Worm (Caenorhabditis elegans): ENCODE results near the gene tag-77.
A peak's percentile ranks its signal among the peaks of the same experiment; 100 is the strongest.

The tag-77 gene

ce11 chrIV:8510534-8510933, at the start of gene tag-77:
Gene tag-77 (minus strand): TSS chrIV:8510548.
- TF ChIP-seq elt-1 (tag; optimal IDR thresholded peaks at IDR 0.05; ENCODE audit: borderline replicate concordance, insufficient read depth) (no peak), zip-8 (tag; optimal IDR thresholded peaks at IDR 0.05) (no peak), ceh-83 (GFP tag; optimal IDR thresholded peaks at IDR 0.05) (no peak), pha-4 (tag; optimal IDR thresholded peaks at IDR 0.05) (no peak), mls-2 (tag; optimal IDR thresholded peaks at IDR 0.05) (no peak)

- TF ChIP-seq nhr-12 (tag; optimal IDR thresholded peaks at IDR 0.05) (no peak), lsy-2 (tag; optimal IDR thresholded peaks at IDR 0.05) (no peak), cnd-1 (tag; optimal IDR thresholded peaks at IDR 0.05) (no peak), pha-4 (tag; optimal IDR thresholded peaks at IDR 0.05) (no peak), ceh-39 (tag; optimal IDR thresholded peaks at IDR 0.05) (no peak), nhr-76 (tag; optimal IDR thresholded peaks at IDR 0.05) (no peak), ces-1 (GFP tag; optimal IDR thresholded peaks at IDR 0.05) (no peak), flh-1 (GFP tag; optimal IDR thresholded peaks at IDR 0.05) (no peak), unc-39 (tag; optimal IDR thresholded peaks at IDR 0.05) (no peak), bed-3 (GFP tag; optimal IDR thresholded peaks at IDR 0.05) (no peak), drap-1 (GFP tag; optimal IDR thresholded peaks at IDR 0.05) (no peak), unc-62 (GFP tag; optimal IDR thresholded peaks at IDR 0.05) (no peak)
These were observed 48.8 kb upstream of the tag-77 start, which contains the start of gene npr-22 for ce11 chrIV:8559132-8559531. Gene npr-22 (plus strand): TSS chrIV:8559432.

ce11 chrIV:8542272-8542671, 31.9 kb upstream of the tag-77 start:
- no peak for TF ChIP-seq sptf-1 (tag; optimal IDR thresholded peaks at IDR 0.05)
- no peak for TF ChIP-seq pha-4 (tag; optimal IDR thresholded peaks at IDR 0.05)
- TF ChIP-seq unc-120 (tag; optimal IDR thresholded peaks at IDR 0.05; ENCODE audit: poor library complexity, severe bottlenecking), result no peak
- no peak for TF ChIP-seq mls-2 (tag; optimal IDR thresholded peaks at IDR 0.05)
- no peak for TF ChIP-seq unc-62 (GFP tag; optimal IDR thresholded peaks at IDR 0.05)
- TF ChIP-seq snpc-4 (tag; optimal IDR thresholded peaks at IDR 0.05), result no peak
- TF ChIP-seq cnd-1 (tag; optimal IDR thresholded peaks at IDR 0.05), result no peak
- no peak for TF ChIP-seq nhr-12 (tag; optimal IDR thresholded peaks at IDR 0.05)
- no peak for TF ChIP-seq tbx-8 (GFP tag; optimal IDR thresholded peaks at IDR 0.05)
- TF ChIP-seq mab-5 (tag; optimal IDR thresholded peaks at IDR 0.05), result no peak
- no peak for TF ChIP-seq ham-2 (GFP tag; optimal IDR thresholded peaks at IDR 0.05)
- TF ChIP-seq M03D4.4 (tag; optimal IDR thresholded peaks at IDR 0.05), result no peak
- no peak for TF ChIP-seq lin-13 (tag; optimal IDR thresholded peaks at IDR 0.05)

ce11 chrIV:8540268-8540667, 29.9 kb upstream of the tag-77 start:
- TF ChIP-seq ham-2 (GFP tag; optimal IDR thresholded peaks at IDR 0.05) (no peak), sem-2 (GFP tag; optimal IDR thresholded peaks at IDR 0.05) (no peak), blmp-1 (tag; optimal IDR thresholded peaks at IDR 0.05) (no peak), pha-4 (tag; optimal IDR thresholded peaks at IDR 0.05) (peak; percentile 14), zip-8 (tag; optimal IDR thresholded peaks at IDR 0.05) (no peak), nhr-76 (tag; optimal IDR thresholded peaks at IDR 0.05) (no peak)

ce11 chrIV:8539645-8540044, 29.3 kb upstream of the tag-77 start:
- TF ChIP-seq blmp-1 (tag; optimal IDR thresholded peaks at IDR 0.05), result no peak

- no peak for TF ChIP-seq lin-13 (tag; optimal IDR thresholded peaks at IDR 0.05)
- TF ChIP-seq mep-1 (tag; optimal IDR thresholded peaks at IDR 0.05), result no peak
These were observed 28.4 kb upstream of the tag-77 start, which contains the start of gene hyl-1 for ce11 chrIV:8538659-8539173. Gene hyl-1 (plus strand): TSS chrIV:8539123.

ce11 chrIV:8538011-8538658, 27.8 kb upstream of the tag-77 start:
- TF ChIP-seq elt-1 (tag; optimal IDR thresholded peaks at IDR 0.05; ENCODE audit: borderline replicate concordance, insufficient read depth) (no peak), zip-8 (tag; optimal IDR thresholded peaks at IDR 0.05) (no peak), nhr-2 (tag; optimal IDR thresholded peaks at IDR 0.05) (no peak), sem-2 (GFP tag; optimal IDR thresholded peaks at IDR 0.05) (no peak), tbx-8 (GFP tag; optimal IDR thresholded peaks at IDR 0.05) (no peak), unc-39 (tag; optimal IDR thresholded peaks at IDR 0.05) (no peak), cnd-1 (tag; optimal IDR thresholded peaks at IDR 0.05) (no peak), ceh-43 (GFP tag; optimal IDR thresholded peaks at IDR 0.05) (no peak), nhr-28 (tag; optimal IDR thresholded peaks at IDR 0.05) (no peak), ces-1 (GFP tag; optimal IDR thresholded peaks at IDR 0.05) (no peak), unc-120 (tag; optimal IDR thresholded peaks at IDR 0.05; ENCODE audit: poor library complexity, severe bottlenecking) (no peak), nhr-76 (tag; optimal IDR thresholded peaks at IDR 0.05) (no peak), flh-1 (GFP tag; optimal IDR thresholded peaks at IDR 0.05) (no peak), lin-13 (tag; optimal IDR thresholded peaks at IDR 0.05) (no peak), snpc-4 (tag; optimal IDR thresholded peaks at IDR 0.05) (no peak)
